Fruit fly (Drosophila melanogaster): ENCODE results near the gene Gr36c.

- TF ChIP-seq Pif1A (GFP tag; optimal IDR thresholded peaks at IDR 0.05) (no peak), Ets98B (GFP tag; IDR thresholded peaks at IDR 0.05) (no peak), CG9948 (tag; optimal IDR thresholded peaks at IDR 0.05) (no peak), CG15710 (tag; optimal IDR thresholded peaks at IDR 0.05) (no peak), Snoo (tag; optimal IDR thresholded peaks at IDR 0.05) (no peak), CG8159 (tag; optimal IDR thresholded peaks at IDR 0.05) (no peak), CG10348 (GFP tag; IDR thresholded peaks at IDR 0.05) (no peak), Pif1B (GFP tag; optimal IDR thresholded peaks at IDR 0.05) (no peak)
Measured at dm6 chr2L:17178472-17178871, 1.7 kb upstream of the Gr36c start, which contains the start of gene Gr36b.

Measured in whole organism, pupa.